Worm (Caenorhabditis elegans): ENCODE results near the gene Y48G9A.6.

DNA sequence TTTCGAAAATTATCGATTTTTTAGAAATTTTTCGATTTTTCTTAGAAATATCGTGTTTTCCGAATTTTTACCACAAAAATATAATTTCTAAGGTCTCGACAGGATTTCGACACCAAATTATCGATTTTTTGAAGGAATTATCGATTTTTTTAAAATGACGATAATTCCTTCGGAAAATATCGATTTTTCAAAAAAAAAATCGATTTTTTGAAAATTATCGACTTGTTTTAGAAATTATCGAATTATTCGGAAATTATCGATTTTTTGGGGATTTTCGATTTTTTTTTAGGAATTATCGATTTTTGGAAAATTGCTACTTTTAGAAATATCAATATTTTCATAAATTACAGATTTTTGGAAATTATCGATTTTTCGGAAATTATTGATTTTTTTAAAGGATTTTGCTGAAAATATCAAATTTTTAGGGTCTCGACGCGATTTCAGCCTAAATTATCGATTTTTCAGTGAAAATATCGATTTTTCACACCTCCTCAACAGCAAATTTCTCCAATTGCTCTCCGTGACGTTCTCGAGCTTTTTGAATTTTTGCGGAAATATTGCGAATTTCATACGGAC lies 5.0 kb upstream of the Y48G9A.6 start:
- TF ChIP-seq hlh-30 (tag; optimal IDR thresholded peaks at IDR 0.05; ENCODE audit: insufficient read depth) (no peak), unc-42 (tag; optimal IDR thresholded peaks at IDR 0.05) (no peak), nfya-1 (tag; optimal IDR thresholded peaks at IDR 0.05) (no peak), elt-4 (tag; optimal IDR thresholded peaks at IDR 0.05) (no peak), ama-1 (optimal IDR thresholded peaks at IDR 0.05) (no peak), pha-4 (tag; optimal IDR thresholded peaks at IDR 0.05) (no peak), pha-2 (tag; optimal IDR thresholded peaks at IDR 0.05) (no peak), odd-2 (tag; optimal IDR thresholded peaks at IDR 0.05) (no peak), sox-2 (GFP tag; IDR thresholded peaks at IDR 0.05) (no peak), nhr-11 (tag; optimal IDR thresholded peaks at IDR 0.05) (no peak), tbx-7 (tag; optimal IDR thresholded peaks at IDR 0.05) (no peak)

Measured in whole organism, late embryonic.